Worm (Caenorhabditis elegans) whole organism, L1 larva: ENCODE results near the gene F09F7.5.

ENCODE experiments used
- lin-39 ChIP-seq: fragments of 150-350 bp; optimal IDR thresholded peaks from 2 replicates; lab custom pipeline; 2014; ENCODE audit warnings: missing biosample characterization, missing genetic modification reagents, missing genetic modification characterization
- mep-1 ChIP-seq: fragments of 150-350 bp; optimal IDR thresholded peaks from 2 replicates; lab custom pipeline; 2014; ENCODE audit warnings: missing biosample characterization, missing genetic modification characterization
- rnt-1 ChIP-seq: sonication (generic microtip); optimal IDR thresholded peaks from 2 replicates; lab custom pipeline; 2016; ENCODE audit warnings: mild to moderate bottlenecking, missing genetic modification characterization, moderate library complexity, missing compliant biosample characterization
- unc-130 ChIP-seq: fragments of 150-350 bp; optimal IDR thresholded peaks from 2 replicates; lab custom pipeline; 2017; ENCODE audit warnings: missing biosample characterization, missing genetic modification characterization, inconsistent platforms
- unc-62 ChIP-seq: fragments of 150-350 bp; optimal IDR thresholded peaks from 2 replicates; lab custom pipeline; 2014; ENCODE audit warnings: missing biosample characterization, missing genetic modification reagents, missing genetic modification characterization

ce11 chrIII:5499942-5500341 is 46.8 kb upstream of the F09F7.5 start:
- no peak for TF ChIP-seq unc-62 (GFP tag; lab: Kevin White, UChicago)
- TF ChIP-seq mep-1 (tag; lab: Kevin White, UChicago), result no peak
- TF ChIP-seq rnt-1 (tag; lab: Kevin White, UChicago), result no peak
- TF ChIP-seq lin-39 (tag; lab: Kevin White, UChicago), result no peak
- no peak for TF ChIP-seq unc-130 (tag; lab: Kevin White, UChicago)
